Worm (Caenorhabditis elegans) whole organism, midembryonic: Measurements from ENCODE around the gene hpa-1.

Source experiments
- T22C8.4 ChIP-seq: fragments of 200-800 bp; sonication (Bioruptor generic); IDR thresholded peaks from 2 replicates; pipeline ENCODE4 v1.3.6; 2022; ENCODE audit warnings: missing genetic modification characterization, missing compliant biosample characterization
- cog-1 ChIP-seq: sonication (generic microtip); optimal IDR thresholded peaks from 2 replicates; lab custom pipeline; 2016; ENCODE audit warnings: missing genetic modification characterization, missing compliant biosample characterization
- flt-1 ChIP-seq: fragments of 200-800 bp; sonication (Bioruptor generic); IDR thresholded peaks from 2 replicates; pipeline ENCODE4 v1.3.6; 2022; ENCODE audit warnings: missing genetic modification characterization, missing compliant biosample characterization
- klf-2 ChIP-seq: fragments of 200-800 bp; sonication (Bioruptor generic); conservative IDR thresholded peaks from 2 replicates; pipeline ENCODE4 v1.3.6; 2022; ENCODE audit warnings: missing genetic modification reagents, missing genetic modification characterization, missing compliant biosample characterization
- med-1 ChIP-seq: sonication (generic microtip); optimal IDR thresholded peaks from 2 replicates; lab custom pipeline; 2017; ENCODE audit warnings: missing genetic modification characterization, mild to moderate bottlenecking, missing compliant biosample characterization, antibody characterized with exemption, missing genetic modification reagents; ENCODE audit not compliant: insufficient read depth
- ref-1 ChIP-seq: fragments of 200-800 bp; sonication (Bioruptor generic); conservative IDR thresholded peaks from 2 replicates; pipeline ENCODE4 v1.3.6; 2022; ENCODE audit warnings: missing genetic modification reagents, missing genetic modification characterization, missing compliant biosample characterization
- tab-1 ChIP-seq: fragments of 200-800 bp; sonication (Bioruptor generic); IDR thresholded peaks from 2 replicates; pipeline ENCODE4 v1.3.6; 2022; ENCODE audit warnings: missing genetic modification characterization, missing compliant biosample characterization
- ztf-23 ChIP-seq: fragments of 200-800 bp; sonication (Bioruptor generic); IDR thresholded peaks from 2 replicates; pipeline ENCODE4 v1.3.6; 2022; ENCODE audit warnings: missing genetic modification reagents, missing genetic modification characterization, missing compliant biosample characterization
- ztf-29 ChIP-seq: fragments of 200-800 bp; sonication (Bioruptor generic); IDR thresholded peaks from 2 replicates; pipeline ENCODE4 v1.3.6; 2022; ENCODE audit warnings: missing genetic modification reagents, missing genetic modification characterization, missing compliant biosample characterization

hpa-1 gene

ce11 chrIV:16233028-16233427 is at the start of gene hpa-1, which contains the start of gene irld-39:
Gene hpa-1, minus strand, starts transcription at chrIV:16233128.
Gene irld-39, plus strand, starts transcription at chrIV:16233148.
- TF ChIP-seq ztf-23 (no peak), ztf-29 (GFP tag; lab: Robert Waterston, UW) (no peak), T22C8.4 (GFP tag; lab: Robert Waterston, UW) (no peak), med-1 (GFP tag; lab: Kevin White, UChicago) (no peak), ref-1 (no peak), tab-1 (GFP tag; lab: Robert Waterston, UW) (no peak), cog-1 (tag; lab: Kevin White, UChicago) (no peak), klf-2 (no peak), flt-1 (GFP tag; lab: Robert Waterston, UW) (no peak)

DNA sequence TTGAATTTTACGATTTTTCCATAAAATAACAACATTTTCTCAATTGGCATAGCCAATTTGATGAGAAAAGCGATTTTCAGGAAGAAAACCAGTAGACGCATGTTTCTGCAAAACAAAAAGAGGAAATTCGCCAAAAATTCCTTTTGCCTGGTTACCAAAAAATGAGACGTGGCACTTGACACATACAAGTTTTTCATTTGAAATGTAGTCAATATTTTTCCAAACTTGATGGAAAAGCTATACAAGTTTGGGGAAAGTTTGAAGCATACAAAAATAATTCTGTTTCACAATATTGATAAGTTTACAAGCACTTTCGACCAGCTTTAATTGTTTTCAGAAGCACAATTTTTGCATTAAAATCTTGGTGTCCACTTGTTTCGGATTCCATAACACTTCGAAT is 47.7 kb upstream of the hpa-1 start, which contains the start of gene clec-191:
clec-191 (minus strand) TSS at position 101 of the 400 bp plus-strand sequence.
- TF ChIP-seq ref-1 (no peak), ztf-29 (GFP tag; lab: Robert Waterston, UW) (no peak), T22C8.4 (GFP tag; lab: Robert Waterston, UW) (no peak), med-1 (GFP tag; lab: Kevin White, UChicago) (no peak), klf-2 (no peak), cog-1 (tag; lab: Kevin White, UChicago) (no peak), tab-1 (GFP tag; lab: Robert Waterston, UW) (no peak), ztf-23 (no peak), flt-1 (GFP tag; lab: Robert Waterston, UW) (no peak)

DNA sequence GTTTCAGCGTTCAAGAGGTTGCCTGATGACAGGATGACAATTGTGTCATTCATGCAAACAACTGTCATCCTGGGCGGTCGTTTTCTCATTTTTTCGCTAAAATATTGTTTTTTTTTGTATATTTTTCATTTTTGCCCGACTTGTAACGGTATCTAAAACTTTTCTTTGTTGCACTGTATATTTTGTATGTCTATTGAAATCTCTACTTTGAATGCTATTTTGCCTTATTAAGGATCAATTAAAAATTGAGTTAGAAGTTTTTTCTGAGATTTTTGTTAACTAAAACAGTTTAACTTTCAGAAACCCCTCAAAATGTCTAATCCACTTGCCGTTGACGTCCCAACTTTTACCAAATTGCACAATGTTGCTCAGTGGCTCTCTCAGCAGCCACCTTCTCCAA is 45.0 kb upstream of the hpa-1 start, which contains the start of gene ccch-2:
ccch-2 (plus strand) TSS at position 301 of the 400 bp plus-strand sequence.
- no peak for TF ChIP-seq ztf-29 (GFP tag; lab: Robert Waterston, UW)
- TF ChIP-seq ref-1: no peak
- TF ChIP-seq flt-1 (GFP tag; lab: Robert Waterston, UW): no peak
- no peak for TF ChIP-seq med-1 (GFP tag; lab: Kevin White, UChicago)
- no peak for TF ChIP-seq ztf-23
- no peak for TF ChIP-seq klf-2
- no peak for TF ChIP-seq T22C8.4 (GFP tag; lab: Robert Waterston, UW)
- no peak for TF ChIP-seq tab-1 (GFP tag; lab: Robert Waterston, UW)
- TF ChIP-seq cog-1 (tag; lab: Kevin White, UChicago): no peak

- TF ChIP-seq tab-1 (GFP tag; lab: Robert Waterston, UW): no peak
- no peak for TF ChIP-seq ztf-29 (GFP tag; lab: Robert Waterston, UW)
- no peak for TF ChIP-seq T22C8.4 (GFP tag; lab: Robert Waterston, UW)
- TF ChIP-seq ztf-23: no peak
- no peak for TF ChIP-seq cog-1 (tag; lab: Kevin White, UChicago)
- no peak for TF ChIP-seq flt-1 (GFP tag; lab: Robert Waterston, UW)
- no peak for TF ChIP-seq med-1 (GFP tag; lab: Kevin White, UChicago)
- no peak for TF ChIP-seq klf-2
- TF ChIP-seq ref-1: no peak
Measured at ce11 chrIV:16277291-16277690, 44.4 kb upstream of the hpa-1 start, which contains the start of gene F38C2.7. Gene F38C2.7, minus strand, starts transcription at chrIV:16277391.

DNA sequence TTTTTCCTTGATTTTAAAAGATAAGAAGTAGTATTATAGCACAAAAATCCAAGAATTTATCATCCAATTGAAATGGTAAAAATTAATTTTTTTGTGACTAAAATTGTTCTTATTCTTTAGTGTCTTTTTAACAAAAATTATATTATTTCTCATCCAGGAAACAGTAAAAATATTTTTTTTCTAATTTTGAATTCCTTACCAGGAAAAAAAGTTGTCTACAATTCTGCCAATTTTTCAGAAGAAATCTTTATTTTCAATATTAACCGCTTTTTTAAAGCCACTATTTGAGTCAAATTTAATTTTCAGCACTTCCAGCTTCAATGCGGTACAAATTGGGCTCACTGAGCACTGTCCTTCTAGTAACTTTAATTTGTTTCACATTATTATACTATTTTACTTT is 38.0 kb upstream of the hpa-1 start, which contains the start of gene F38C2.4:
F38C2.4 (plus strand) TSS at position 301 of the 400 bp plus-strand sequence.
- TF ChIP-seq ztf-29 (GFP tag; lab: Robert Waterston, UW) (no peak), ref-1 (no peak), ztf-23 (no peak), tab-1 (GFP tag; lab: Robert Waterston, UW) (no peak), cog-1 (tag; lab: Kevin White, UChicago) (no peak), T22C8.4 (GFP tag; lab: Robert Waterston, UW) (no peak), klf-2 (no peak), med-1 (GFP tag; lab: Kevin White, UChicago) (no peak)

DNA sequence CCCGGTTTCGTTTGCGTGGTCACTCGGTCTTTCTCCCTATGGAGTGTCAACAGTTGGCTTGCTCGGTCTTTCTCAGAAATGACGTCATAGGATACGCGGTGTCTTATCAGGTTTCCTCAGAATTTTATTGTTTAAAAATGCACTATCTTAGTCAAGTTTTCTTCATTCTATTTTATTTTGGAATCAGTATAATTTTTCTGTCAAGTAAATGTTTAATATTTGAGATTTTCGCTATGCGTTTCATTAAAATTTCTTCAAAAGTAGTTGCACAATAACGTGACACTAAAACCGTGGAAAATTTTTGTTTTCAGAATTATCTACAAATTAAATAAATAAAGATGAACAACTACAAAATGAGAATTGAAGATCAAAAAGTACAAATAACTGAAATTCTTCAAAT is 24.4 kb upstream of the hpa-1 start, which contains the start of gene hlh-31:
hlh-31 (plus strand) TSS at position 301 of the 400 bp plus-strand sequence.
- TF ChIP-seq klf-2 (no peak), med-1 (GFP tag; lab: Kevin White, UChicago) (no peak), flt-1 (GFP tag; lab: Robert Waterston, UW) (no peak), ztf-23 (no peak), tab-1 (GFP tag; lab: Robert Waterston, UW) (no peak), ztf-29 (GFP tag; lab: Robert Waterston, UW) (no peak), ref-1 (no peak), T22C8.4 (GFP tag; lab: Robert Waterston, UW) (no peak), cog-1 (tag; lab: Kevin White, UChicago) (no peak)

DNA sequence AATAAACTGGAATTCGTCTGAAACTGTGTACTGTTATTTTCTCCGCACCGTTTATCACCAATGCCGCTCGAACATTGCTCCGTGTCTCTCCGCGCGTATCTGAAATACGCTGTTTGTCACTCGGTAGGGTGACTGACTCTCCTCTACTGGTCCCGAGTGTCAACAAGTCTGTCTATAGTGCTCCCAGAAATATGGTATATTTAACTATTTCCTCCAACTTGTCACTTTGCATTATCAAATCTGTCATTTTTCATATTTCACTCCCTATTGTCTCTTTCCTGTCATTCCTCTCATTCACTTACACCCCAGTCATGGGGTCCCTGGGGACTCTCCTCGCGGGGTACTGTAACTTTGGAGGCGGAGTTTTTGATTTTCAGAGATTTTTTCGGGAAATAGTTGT is 21.5 kb upstream of the hpa-1 start, which contains the start of gene hlh-17:
hlh-17 (plus strand) TSS at position 301 of the 400 bp plus-strand sequence.
- TF ChIP-seq flt-1 (GFP tag; lab: Robert Waterston, UW) (no peak), ref-1 (no peak), ztf-29 (GFP tag; lab: Robert Waterston, UW) (no peak), cog-1 (tag; lab: Kevin White, UChicago) (no peak), med-1 (GFP tag; lab: Kevin White, UChicago) (no peak), tab-1 (GFP tag; lab: Robert Waterston, UW) (no peak), T22C8.4 (GFP tag; lab: Robert Waterston, UW) (no peak), ztf-23 (no peak), klf-2 (no peak)

DNA sequence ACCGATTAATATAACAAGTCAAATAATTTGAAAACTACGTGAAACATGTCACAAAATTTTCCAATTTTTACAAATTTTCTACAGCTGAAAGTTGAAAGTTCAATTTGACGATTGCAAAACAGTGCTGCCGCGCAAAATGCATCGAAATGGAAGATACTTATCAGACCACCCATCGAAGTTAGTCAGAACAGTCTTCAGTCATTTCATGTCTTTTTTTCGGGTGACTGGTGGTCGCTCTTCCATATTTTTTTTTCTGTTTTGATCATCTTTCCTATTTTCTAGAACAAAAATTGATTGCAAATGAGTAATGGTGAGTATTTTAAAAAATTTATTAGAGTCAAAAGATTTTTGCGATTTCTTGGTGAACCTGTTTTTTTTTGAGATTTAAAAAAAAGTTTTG is 14.2 kb upstream of the hpa-1 start, which contains the start of gene F38C2.1:
F38C2.1 (plus strand) TSS at position 301 of the 400 bp plus-strand sequence.
- TF ChIP-seq klf-2: no peak
- TF ChIP-seq T22C8.4 (GFP tag; lab: Robert Waterston, UW): no peak
- TF ChIP-seq tab-1 (GFP tag; lab: Robert Waterston, UW): no peak
- no peak for TF ChIP-seq med-1 (GFP tag; lab: Kevin White, UChicago)
- no peak for TF ChIP-seq ztf-29 (GFP tag; lab: Robert Waterston, UW)
- TF ChIP-seq ref-1: no peak

- TF ChIP-seq flt-1 (GFP tag; lab: Robert Waterston, UW) (no peak), ztf-29 (GFP tag; lab: Robert Waterston, UW) (no peak), T22C8.4 (GFP tag; lab: Robert Waterston, UW) (no peak), cog-1 (tag; lab: Kevin White, UChicago) (no peak), ztf-23 (no peak), med-1 (GFP tag; lab: Kevin White, UChicago) (no peak), ref-1 (no peak), klf-2 (no peak), tab-1 (GFP tag; lab: Robert Waterston, UW) (no peak)
Measured at ce11 chrIV:16238555-16238954, 5.6 kb upstream of the hpa-1 start, which contains the start of gene srw-61. Gene srw-61, minus strand, starts transcription at chrIV:16238655.
